Worm (Caenorhabditis elegans): Measurements from ENCODE around the gene cfp-1.

cfp-1 gene

DNA sequence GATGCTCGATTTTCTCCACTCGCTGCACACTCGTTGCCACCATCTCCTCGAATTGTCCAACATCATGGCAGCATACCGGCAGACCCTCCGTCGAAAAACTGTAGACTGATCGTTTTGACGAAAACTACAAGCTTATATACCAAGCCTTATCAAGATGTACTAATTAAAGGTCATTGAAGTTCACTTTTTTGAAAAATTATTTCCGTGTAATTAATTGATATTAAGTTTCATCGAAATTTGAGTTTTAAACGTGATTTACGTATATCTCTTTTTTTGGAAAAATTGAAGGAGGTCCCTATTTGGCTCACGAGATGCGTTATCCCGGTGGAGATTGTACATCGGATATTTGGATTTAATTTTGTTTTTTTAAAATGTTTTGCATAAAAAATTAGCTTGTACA is 16.6 kb upstream of the cfp-1 start, which contains the start of gene Y37A1B.4:
Y37A1B.4 (minus strand) TSS at position 101 of the 400 bp plus-strand sequence.
- TF ChIP-seq snpc-4 (tag; optimal IDR thresholded peaks at IDR 0.05) = no peak
- TF ChIP-seq nhr-12 (tag; optimal IDR thresholded peaks at IDR 0.05) = no peak
- TF ChIP-seq nhr-77 (tag; optimal IDR thresholded peaks at IDR 0.05) = no peak
- no peak for TF ChIP-seq ztf-11 (tag; optimal IDR thresholded peaks at IDR 0.05)
- TF ChIP-seq aly-2 (tag; optimal IDR thresholded peaks at IDR 0.05) = no peak
- no peak for TF ChIP-seq lin-15B (tag; optimal IDR thresholded peaks at IDR 0.05)
- TF ChIP-seq eor-1 (tag; optimal IDR thresholded peaks at IDR 0.05) = no peak
- TF ChIP-seq unc-39 (tag; optimal IDR thresholded peaks at IDR 0.05) = no peak
- TF ChIP-seq fos-1 (tag; optimal IDR thresholded peaks at IDR 0.05) = no peak
- TF ChIP-seq nhr-23 (tag; optimal IDR thresholded peaks at IDR 0.05) = no peak
- no peak for TF ChIP-seq egl-27 (tag; optimal IDR thresholded peaks at IDR 0.05)
- no peak for TF ChIP-seq skn-1 (tag; optimal IDR thresholded peaks at IDR 0.05)
- TF ChIP-seq elt-1 (tag; optimal IDR thresholded peaks at IDR 0.05) = no peak
- TF ChIP-seq nfya-1 (tag; optimal IDR thresholded peaks at IDR 0.05; ENCODE audit: insufficient read depth) = no peak
- no peak for TF ChIP-seq mdl-1 (tag; optimal IDR thresholded peaks at IDR 0.05)
- no peak for TF ChIP-seq nhr-67 (tag; optimal IDR thresholded peaks at IDR 0.05)
- no peak for TF ChIP-seq nhr-43 (tag; optimal IDR thresholded peaks at IDR 0.05; ENCODE audit: poor library complexity, severe bottlenecking)
- no peak for TF ChIP-seq ama-1 (optimal IDR thresholded peaks at IDR 0.05)

- no peak for TF ChIP-seq nhr-28 (tag; optimal IDR thresholded peaks at IDR 0.05)
- no peak for TF ChIP-seq nhr-76 (tag; optimal IDR thresholded peaks at IDR 0.05)
- TF ChIP-seq nhr-12 (tag; optimal IDR thresholded peaks at IDR 0.05) = no peak
- TF ChIP-seq fkh-10 (GFP tag; optimal IDR thresholded peaks at IDR 0.05) = no peak
- no peak for TF ChIP-seq R02D3.7 (tag; optimal IDR thresholded peaks at IDR 0.05)
These were observed 10.8 kb upstream of the cfp-1 start for ce11 chrIV:14066403-14066802.

- TF ChIP-seq snpc-4 (tag; optimal IDR thresholded peaks at IDR 0.05) = no peak
- TF ChIP-seq fkh-10 (GFP tag; optimal IDR thresholded peaks at IDR 0.05) = no peak
- no peak for TF ChIP-seq nhr-77 (tag; optimal IDR thresholded peaks at IDR 0.05)
- no peak for TF ChIP-seq ceh-82 (tag; optimal IDR thresholded peaks at IDR 0.05)
- TF ChIP-seq pha-4 (tag; optimal IDR thresholded peaks at IDR 0.05) = peak; percentile 33
These were observed 7.5 kb upstream of the cfp-1 start, which contains the start of gene lst-4 for ce11 chrIV:14069760-14070159. TSS of gene lst-4 (minus strand) at chrIV:14069860.

ce11 chrIV:14070185-14070991 is 6.8 kb upstream of the cfp-1 start:
- TF ChIP-seq nhr-23 (tag; optimal IDR thresholded peaks at IDR 0.05) = no peak
- TF ChIP-seq snpc-4 (tag; optimal IDR thresholded peaks at IDR 0.05) = peak; percentile 39
- no peak for TF ChIP-seq ztf-11 (tag; optimal IDR thresholded peaks at IDR 0.05)
- peak; percentile 37 for TF ChIP-seq lin-15B (tag; optimal IDR thresholded peaks at IDR 0.05)
- TF ChIP-seq nhr-76 (tag; optimal IDR thresholded peaks at IDR 0.05) = no peak
- no peak for TF ChIP-seq fos-1 (tag; optimal IDR thresholded peaks at IDR 0.05)
- TF ChIP-seq ceh-16 (tag; optimal IDR thresholded peaks at IDR 0.05) = no peak
- TF ChIP-seq fkh-2 (tag; optimal IDR thresholded peaks at IDR 0.05) = no peak
- TF ChIP-seq nhr-11 (tag; optimal IDR thresholded peaks at IDR 0.05) = no peak
- TF ChIP-seq ama-1 (optimal IDR thresholded peaks at IDR 0.05) = no peak

DNA sequence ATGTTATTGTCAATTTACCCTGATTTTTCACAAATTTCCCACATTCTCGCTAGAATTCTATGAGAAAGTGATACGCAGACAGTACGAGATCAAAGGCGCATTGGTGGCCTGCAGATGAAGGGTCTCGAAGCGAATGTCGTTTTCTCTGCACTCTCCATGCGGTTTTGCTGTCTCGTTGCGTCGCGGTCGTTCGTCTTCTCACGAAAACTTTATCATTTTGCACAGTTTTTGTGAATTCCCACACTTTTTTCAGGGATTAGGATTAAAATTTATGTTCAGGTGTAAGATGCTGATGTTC is 6.3 kb upstream of the cfp-1 start:
- TF ChIP-seq ama-1 (optimal IDR thresholded peaks at IDR 0.05) (peak; percentile 81), R02D3.7 (tag; optimal IDR thresholded peaks at IDR 0.05) (peak; percentile 77), pha-4 (tag; optimal IDR thresholded peaks at IDR 0.05) (peak; percentile 95), tbx-2 (tag; optimal IDR thresholded peaks at IDR 0.05) (peak; percentile 8), snpc-4 (tag; optimal IDR thresholded peaks at IDR 0.05) (peak; percentile 88), hmg-11 (tag; optimal IDR thresholded peaks at IDR 0.05) (peak; percentile 66), egl-5 (tag; optimal IDR thresholded peaks at IDR 0.05) (peak; percentile 62), lsy-12 (tag; optimal IDR thresholded peaks at IDR 0.05) (peak; percentile 60), elt-2 (tag; optimal IDR thresholded peaks at IDR 0.05) (peak; percentile 57), lin-15B (tag; optimal IDR thresholded peaks at IDR 0.05) (peak; percentile 96), unc-39 (tag; optimal IDR thresholded peaks at IDR 0.05) (no peak), pqm-1 (tag; optimal IDR thresholded peaks at IDR 0.05) (no peak), nhr-77 (tag; optimal IDR thresholded peaks at IDR 0.05) (no peak), jun-1 (tag; optimal IDR thresholded peaks at IDR 0.05) (peak; percentile 49), lin-39 (tag; optimal IDR thresholded peaks at IDR 0.05) (peak; percentile 78), elt-3 (tag; optimal IDR thresholded peaks at IDR 0.05) (peak in 1 of 3 experiments; percentile 76), ceh-28 (tag; optimal IDR thresholded peaks at IDR 0.05) (peak; percentile 49), skn-1 (tag; optimal IDR thresholded peaks at IDR 0.05) (peak; percentile 78), elt-1 (tag; optimal IDR thresholded peaks at IDR 0.05) (peak; percentile 8), nhr-67 (tag; optimal IDR thresholded peaks at IDR 0.05) (no peak), nhr-25 (tag; optimal IDR thresholded peaks at IDR 0.05) (peak; percentile 73), nhr-23 (tag; optimal IDR thresholded peaks at IDR 0.05) (peak; percentile 48), nhr-43 (tag; optimal IDR thresholded peaks at IDR 0.05; ENCODE audit: poor library complexity, severe bottlenecking) (peak; percentile 78), ceh-16 (tag; optimal IDR thresholded peaks at IDR 0.05) (no peak), egl-27 (tag; optimal IDR thresholded peaks at IDR 0.05) (no peak), nfya-1 (tag; optimal IDR thresholded peaks at IDR 0.05; ENCODE audit: insufficient read depth) (peak; percentile 92)
